Fruit fly (Drosophila melanogaster) whole organism, embryonic: ENCODE results near the gene capu.
A peak's percentile ranks its signal among the peaks of the same experiment; 100 is the strongest.

Source experiments
- ATbp ChIP-seq: fragments of 200-800 bp; sonication (Bioruptor generic); optimal IDR thresholded peaks from 2 replicates; lab custom pipeline; 2017; ENCODE audit warnings: missing biosample characterization, mild to moderate bottlenecking, missing genetic modification characterization, missing genetic modification reagents
- CG10462 ChIP-seq: fragments of 200-800 bp; sonication (Bioruptor generic); optimal IDR thresholded peaks from 2 replicates; lab custom pipeline; 2016; ENCODE audit warnings: missing biosample characterization, missing genetic modification characterization
- CG13287 ChIP-seq: fragments of 200-800 bp; sonication (Bioruptor generic); IDR thresholded peaks from 2 replicates; pipeline ENCODE4 v1.3.6; 2022; ENCODE audit warnings: missing biosample characterization, missing genetic modification characterization; ENCODE audit not compliant: partially characterized antibody
- CG13894 ChIP-seq: fragments of 200-800 bp; sonication (Bioruptor generic); optimal IDR thresholded peaks from 3 replicates; lab custom pipeline; 2018; ENCODE audit warnings: missing biosample characterization, mild to moderate bottlenecking, missing genetic modification characterization, moderate library complexity
- CG14441 ChIP-seq: fragments of 200-800 bp; sonication (Bioruptor generic); IDR thresholded peaks from 2 replicates; pipeline ENCODE4 v1.3.6; 2022; ENCODE audit warnings: missing biosample characterization, missing genetic modification characterization
- CG1529 ChIP-seq: fragments of 200-800 bp; sonication (Bioruptor generic); optimal IDR thresholded peaks from 3 replicates; lab custom pipeline; 2018; ENCODE audit warnings: missing biosample characterization, missing genetic modification characterization
- CG16813 ChIP-seq: fragments of 200-800 bp; sonication (Bioruptor generic); IDR thresholded peaks from 3 replicates; pipeline ENCODE4 v1.3.6; 2022; ENCODE audit warnings: missing biosample characterization, missing genetic modification characterization; ENCODE audit not compliant: partially characterized antibody
- CG16815 ChIP-seq: fragments of 200-800 bp; sonication (Bioruptor generic); optimal IDR thresholded peaks from 3 replicates; lab custom pipeline; 2017; ENCODE audit warnings: missing biosample characterization, mild to moderate bottlenecking, missing genetic modification characterization
- CG1792 ChIP-seq: fragments of 200-800 bp; sonication (Bioruptor generic); optimal IDR thresholded peaks from 2 replicates; lab custom pipeline; 2016; ENCODE audit warnings: missing biosample characterization, missing genetic modification characterization
- CG2116 ChIP-seq: fragments of 200-800 bp; sonication (Bioruptor generic); optimal IDR thresholded peaks from 3 replicates; lab custom pipeline; 2018; ENCODE audit warnings: missing biosample characterization, mild to moderate bottlenecking, missing genetic modification characterization
- CG2712 ChIP-seq: fragments of 200-800 bp; optimal IDR thresholded peaks from 3 replicates; lab custom pipeline; 2019; ENCODE audit warnings: missing biosample characterization, mild to moderate bottlenecking, missing genetic modification characterization, moderate library complexity
- CG31365 ChIP-seq: fragments of 200-800 bp; sonication (Bioruptor generic); optimal IDR thresholded peaks from 2 replicates; lab custom pipeline; 2018; ENCODE audit warnings: missing biosample characterization, mild to moderate bottlenecking, missing genetic modification characterization
- CG33557 ChIP-seq: fragments of 200-800 bp; sonication (Bioruptor generic); optimal IDR thresholded peaks from 2 replicates; lab custom pipeline; 2019; ENCODE audit warnings: missing biosample characterization, mild to moderate bottlenecking, missing genetic modification characterization, moderate library complexity
- CG3838 ChIP-seq: fragments of 200-800 bp; sonication (Bioruptor generic); optimal IDR thresholded peaks from 3 replicates; lab custom pipeline; 2016; ENCODE audit warnings: missing biosample characterization, missing genetic modification characterization
- CG4360 ChIP-seq: fragments of 200-800 bp; sonication (Bioruptor generic); IDR thresholded peaks from 2 replicates; pipeline ENCODE4 v1.3.6; 2022; ENCODE audit warnings: missing biosample characterization, missing genetic modification characterization
- CG5953 ChIP-seq: fragments of 200-800 bp; sonication (Bioruptor generic); IDR thresholded peaks from 2 replicates; pipeline ENCODE4 v1.3.6; 2022; ENCODE audit warnings: missing biosample characterization, missing genetic modification characterization
- CG6791 ChIP-seq: fragments of 200-800 bp; sonication (Bioruptor generic); IDR thresholded peaks from 3 replicates; pipeline ENCODE4 v1.3.6; 2022; ENCODE audit warnings: missing biosample characterization, missing genetic modification characterization; ENCODE audit not compliant: partially characterized antibody
- CG7271 ChIP-seq: fragments of 200-800 bp; sonication (Bioruptor generic); optimal IDR thresholded peaks from 2 replicates; lab custom pipeline; 2018; ENCODE audit warnings: missing biosample characterization, mild to moderate bottlenecking, missing genetic modification characterization, moderate library complexity
- CG9437 ChIP-seq: fragments of 200-800 bp; sonication (Bioruptor generic); optimal IDR thresholded peaks from 2 replicates; lab custom pipeline; 2018; ENCODE audit warnings: missing biosample characterization, mild to moderate bottlenecking, missing genetic modification characterization
- CoRest ChIP-seq: fragments of 200-800 bp; sonication (Bioruptor generic); optimal IDR thresholded peaks from 3 replicates; lab custom pipeline; 2018; ENCODE audit warnings: missing biosample characterization, mild to moderate bottlenecking, missing genetic modification characterization, moderate library complexity
- D19B ChIP-seq: fragments of 200-800 bp; sonication (Bioruptor generic); optimal IDR thresholded peaks from 2 replicates; lab custom pipeline; 2017; ENCODE audit warnings: missing biosample characterization, mild to moderate bottlenecking, missing genetic modification characterization
- Eip74EF ChIP-seq, 2 experiments: fragments of 200-800 bp in 1 of 2; fragments of >200 bp in 1 of 2; sonication (Bioruptor generic) in 1 of 2; optimal IDR thresholded peaks; 2 replicates each; lab custom pipeline; 2017 to 2019; ENCODE audit warnings: missing biosample characterization in 2 of 2, missing genetic modification characterization in 2 of 2, mild to moderate bottlenecking in 1 of 2, moderate library complexity in 1 of 2
- H2.0 ChIP-seq: fragments of 200-800 bp; sonication (Bioruptor generic); IDR thresholded peaks from 2 replicates; pipeline ENCODE4 v1.3.6; 2022; ENCODE audit warnings: missing biosample characterization, missing genetic modification characterization
- HHEX ChIP-seq: fragments of 200-800 bp; sonication (Bioruptor generic); optimal IDR thresholded peaks from 3 replicates; lab custom pipeline; 2017; ENCODE audit warnings: missing biosample characterization, mild to moderate bottlenecking, missing genetic modification characterization, missing genetic modification reagents
- HLH3B ChIP-seq: fragments of 200-800 bp; sonication (Bioruptor generic); IDR thresholded peaks from 2 replicates; pipeline ENCODE4 v1.3.6; 2022; ENCODE audit warnings: missing biosample characterization, missing genetic modification characterization
- Jarid2 ChIP-seq: fragments of 200-800 bp; sonication (Bioruptor generic); optimal IDR thresholded peaks from 3 replicates; lab custom pipeline; 2017; ENCODE audit warnings: mild to moderate bottlenecking, missing biosample characterization, missing genetic modification reagents, missing genetic modification characterization
- Lpt ChIP-seq: fragments of >200 bp; optimal IDR thresholded peaks from 2 replicates; lab custom pipeline; 2018; ENCODE audit warnings: missing biosample characterization, missing genetic modification characterization
- NC2β ChIP-seq: fragments of 200-800 bp; sonication (Bioruptor generic); optimal IDR thresholded peaks from 2 replicates; lab custom pipeline; 2016; ENCODE audit warnings: missing biosample characterization, missing genetic modification characterization
- Nf-YA ChIP-seq: fragments of 200-800 bp; sonication (Bioruptor generic); IDR thresholded peaks from 2 replicates; pipeline ENCODE4 v1.3.6; 2022; ENCODE audit warnings: missing biosample characterization, missing genetic modification characterization
- Pdp1 ChIP-seq, 2 experiments: fragments of 200-800 bp; sonication (Bioruptor generic); optimal IDR thresholded peaks; 3 replicates each; lab custom pipeline; 2016; ENCODE audit warnings: missing biosample characterization in 2 of 2, missing genetic modification characterization in 2 of 2, mild to moderate bottlenecking in 1 of 2, moderate library complexity in 1 of 2
- Sox102F ChIP-seq: fragments of 200-800 bp; sonication (Bioruptor generic); optimal IDR thresholded peaks from 2 replicates; lab custom pipeline; 2018; ENCODE audit warnings: missing biosample characterization, mild to moderate bottlenecking, missing genetic modification characterization, moderate library complexity
- Trl ChIP-seq, 3 experiments: fragments of >200 bp in 2 of 3; fragments of 200-800 bp in 1 of 3; sonication (Bioruptor generic) in 1 of 3; optimal IDR thresholded peaks; 2 replicates in 1 of 3; 3 replicates in 2 of 3; lab custom pipeline; 2016 to 2017; ENCODE audit warnings: missing biosample characterization in 1 of 3, missing genetic modification characterization in 1 of 3
- Xrp1 ChIP-seq: fragments of 200-800 bp; sonication (Bioruptor generic); IDR thresholded peaks from 2 replicates; pipeline ENCODE4 v1.3.6; 2022; ENCODE audit warnings: missing biosample characterization, missing genetic modification characterization
- abd-A ChIP-seq: fragments of 200-800 bp; sonication (Bioruptor generic); optimal IDR thresholded peaks from 3 replicates; lab custom pipeline; 2019; ENCODE audit warnings: missing biosample characterization, mild to moderate bottlenecking, missing genetic modification characterization, moderate library complexity
- bcd ChIP-seq: fragments of 200-800 bp; sonication (Bioruptor generic); optimal IDR thresholded peaks from 2 replicates; lab custom pipeline; 2017; ENCODE audit warnings: missing biosample characterization, mild to moderate bottlenecking, missing genetic modification characterization
- cato ChIP-seq: fragments of 200-800 bp; sonication (Bioruptor generic); optimal IDR thresholded peaks from 2 replicates; lab custom pipeline; 2016; ENCODE audit warnings: missing biosample characterization, missing genetic modification characterization, borderline replicate concordance
- chif ChIP-seq, 2 experiments: fragments of 200-800 bp; sonication (Bioruptor generic); optimal IDR thresholded peaks; 3 replicates each; lab custom pipeline; 2016; ENCODE audit warnings: missing biosample characterization in 2 of 2, missing genetic modification characterization in 2 of 2
- disco-r ChIP-seq: fragments of 200-800 bp; sonication (Bioruptor generic); optimal IDR thresholded peaks from 2 replicates; lab custom pipeline; 2016; ENCODE audit warnings: missing biosample characterization, missing genetic modification characterization
- dm ChIP-seq: fragments of 200-800 bp; sonication (Bioruptor generic); optimal IDR thresholded peaks from 3 replicates; lab custom pipeline; 2016; ENCODE audit warnings: missing biosample characterization, missing genetic modification characterization
- dpn ChIP-seq, 2 experiments: fragments of 200-800 bp; sonication (Bioruptor generic); optimal IDR thresholded peaks; 3 replicates each; lab custom pipeline; 2016; ENCODE audit warnings: missing biosample characterization in 2 of 2, missing genetic modification characterization in 2 of 2
- en ChIP-seq: fragments of 200-800 bp; sonication (Bioruptor generic); optimal IDR thresholded peaks from 2 replicates; lab custom pipeline; 2016; ENCODE audit warnings: missing biosample characterization, missing genetic modification characterization
- jing ChIP-seq: fragments of 200-800 bp; sonication (Bioruptor generic); optimal IDR thresholded peaks from 2 replicates; lab custom pipeline; 2018; ENCODE audit warnings: missing biosample characterization, mild to moderate bottlenecking, missing genetic modification characterization
- kay ChIP-seq: fragments of 200-800 bp; sonication (Bioruptor generic); optimal IDR thresholded peaks from 2 replicates; lab custom pipeline; 2016; ENCODE audit warnings: missing biosample characterization, missing genetic modification characterization
- ken ChIP-seq: fragments of 200-800 bp; sonication (Bioruptor generic); IDR thresholded peaks from 3 replicates; pipeline ENCODE4 v1.3.6; 2022; ENCODE audit warnings: missing biosample characterization, missing genetic modification characterization
- pfk ChIP-seq: fragments of 200-800 bp; sonication (Bioruptor generic); optimal IDR thresholded peaks from 2 replicates; lab custom pipeline; 2018; ENCODE audit warnings: missing biosample characterization, mild to moderate bottlenecking, missing genetic modification characterization, moderate library complexity
- repo ChIP-seq: fragments of 200-800 bp; sonication (Bioruptor generic); optimal IDR thresholded peaks from 2 replicates; lab custom pipeline; 2016; ENCODE audit warnings: missing biosample characterization, missing genetic modification characterization
- row ChIP-seq: fragments of 200-800 bp; sonication (Bioruptor generic); IDR thresholded peaks from 3 replicates; pipeline ENCODE4 v1.3.6; 2022; ENCODE audit warnings: missing biosample characterization, missing genetic modification characterization
- ssp ChIP-seq: fragments of 200-800 bp; sonication (Bioruptor generic); IDR thresholded peaks from 2 replicates; pipeline ENCODE4 v1.3.6; 2022; ENCODE audit warnings: missing biosample characterization, missing genetic modification characterization
- tin ChIP-seq: fragments of 200-800 bp; sonication (Bioruptor generic); optimal IDR thresholded peaks from 3 replicates; lab custom pipeline; 2016; ENCODE audit warnings: missing biosample characterization, missing genetic modification characterization
- vvl ChIP-seq: fragments of 200-800 bp; sonication (Bioruptor generic); IDR thresholded peaks from 2 replicates; pipeline ENCODE4 v1.3.6; 2022; ENCODE audit warnings: missing biosample characterization, missing genetic modification characterization

Gene capu

DNA sequence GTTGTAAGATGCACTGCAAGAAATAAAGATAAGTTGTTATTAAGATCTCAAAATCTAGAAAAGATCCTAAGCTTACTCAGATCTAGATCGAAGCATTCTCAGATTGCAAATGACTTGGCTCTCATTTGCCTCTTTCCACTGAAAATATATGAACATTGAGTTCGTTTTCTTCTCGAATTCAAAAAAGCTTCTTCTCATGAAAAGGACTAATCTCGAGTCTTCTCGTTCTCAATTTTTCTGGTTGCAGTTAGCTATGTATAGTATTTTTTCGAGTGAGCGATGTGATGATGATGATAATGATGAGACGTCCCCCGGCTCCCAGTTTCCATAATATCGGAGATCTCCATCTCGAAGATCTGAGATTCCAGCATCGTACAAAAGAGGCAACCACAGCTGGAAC lies 46.3 kb downstream of the capu start (continued):
- TF ChIP-seq dm (GFP tag; lab: Kevin White, UChicago) (no peak), abd-A (no peak), disco-r (no peak), Lpt (GFP tag; lab: Kevin White, UChicago) (no peak), CG33557 (GFP tag; lab: Kevin White, UChicago) (peak; percentile 60), CG9437 (GFP tag; lab: Kevin White, UChicago) (no peak), Trl (optimal IDR thresholded peaks at IDR 0.05; lab: Kevin White, UChicago) (no peak), Trl (GFP tag; optimal IDR thresholded peaks at IDR 0.05; lab: Kevin White, UChicago) (peak; percentile 42), CG2116 (no peak), CG10462 (GFP tag; lab: Kevin White, UChicago) (no peak), Xrp1 (GFP tag; lab: Robert Waterston, UW) (peak; percentile 68), en (GFP tag; lab: Kevin White, UChicago) (peak; percentile 18), jing (peak; percentile 27), Eip74EF (GFP tag; optimal IDR thresholded peaks at IDR 0.05; lab: Kevin White, UChicago) (no peak), bcd (GFP tag; lab: Kevin White, UChicago) (peak; percentile 20), CG6791 (no peak), Jarid2 (GFP tag; lab: Kevin White, UChicago) (peak; percentile 7), CoRest (peak; percentile 55), ssp (peak; percentile 26; the same call in 1 of the 2 replicates), row (GFP tag; lab: Robert Waterston, UW) (peak; percentile 47), ken (GFP tag; lab: Robert Waterston, UW) (0 out of 3 replicates have a peak, but pooled peaks have one; percentile 45), chif (GFP tag; optimal IDR thresholded peaks at IDR 0.05; lab: Kevin White, UChicago) (peak; percentile 42 to 46), CG13287 (GFP tag; lab: Robert Waterston, UW) (no peak), CG3838 (GFP tag; lab: Kevin White, UChicago) (no peak), HLH3B (GFP tag; lab: Robert Waterston, UW) (no peak), NC2β (peak; percentile 7), CG13894 (tag; lab: Kevin White, UChicago) (no peak), CG31365 (no peak), CG1792 (GFP tag; lab: Kevin White, UChicago) (peak; percentile 15), tin (no peak), CG2712 (peak; percentile 82), CG4360 (0 out of 2 replicates have a peak, but pooled peaks have one; percentile 10), H2.0 (GFP tag; lab: Robert Waterston, UW) (no peak), CG16813 (GFP tag; lab: Robert Waterston, UW) (no peak), CG16815 (peak; percentile 1), dpn (GFP tag; optimal IDR thresholded peaks at IDR 0.05; lab: Kevin White, UChicago) (peak in 1 of 2 experiments; percentile 30), Sox102F (GFP tag; lab: Kevin White, UChicago) (peak; percentile 54), D19B (no peak), CG5953 (GFP tag; lab: Robert Waterston, UW) (0 out of 2 replicates have a peak, but pooled peaks have one; percentile 38), Pdp1 (GFP tag; optimal IDR thresholded peaks at IDR 0.05; lab: Kevin White, UChicago) (peak in 1 of 2 experiments; percentile 31), HHEX (GFP tag; lab: Kevin White, UChicago) (no peak), kay (peak; percentile 36), pfk (no peak), Nf-YA (GFP tag; lab: Robert Waterston, UW) (no peak), ATbp (GFP tag; lab: Kevin White, UChicago) (peak; percentile 21), CG14441 (GFP tag; lab: Robert Waterston, UW) (no peak), CG1529 (GFP tag; lab: Kevin White, UChicago) (peak; percentile 57), cato (GFP tag; lab: Kevin White, UChicago) (peak; percentile 38), repo (GFP tag; lab: Kevin White, UChicago) (no peak), vvl (GFP tag; lab: Robert Waterston, UW) (no peak), CG7271 (tag; lab: Kevin White, UChicago) (no peak)
